Worm (Caenorhabditis elegans) whole organism, L1 larva: ENCODE data around the gene srlf-1.

Experiments
- alr-1 ChIP-seq: fragments of 200-800 bp; sonication (Bioruptor generic); optimal IDR thresholded peaks from 2 replicates; lab custom pipeline; 2018; ENCODE audit warnings: borderline replicate concordance, mild to moderate bottlenecking, missing genetic modification characterization, missing compliant biosample characterization
- ama-1 ChIP-seq: fragments of 150-350 bp; optimal IDR thresholded peaks from 2 replicates; lab custom pipeline; 2014
- blmp-1 ChIP-seq: fragments of 150-350 bp; optimal IDR thresholded peaks from 2 replicates; lab custom pipeline; 2014; ENCODE audit warnings: missing biosample characterization, missing genetic modification characterization
- ceh-8 ChIP-seq: fragments of 200-800 bp; sonication (Bioruptor generic); optimal IDR thresholded peaks from 2 replicates; lab custom pipeline; 2018; ENCODE audit warnings: mild to moderate bottlenecking, missing genetic modification characterization, moderate library complexity, missing compliant biosample characterization
- dpl-1 ChIP-seq, 3 experiments: fragments of 150-350 bp in 2 of 3; sonication (generic microtip) in 1 of 3; optimal IDR thresholded peaks; 2 replicates each; lab custom pipeline; 2014 to 2017; ENCODE audit warnings: missing biosample characterization in 3 of 3, missing genetic modification characterization in 3 of 3, missing genetic modification reagents in 3 of 3
- dsc-1 ChIP-seq: sonication (generic microtip); optimal IDR thresholded peaks from 2 replicates; lab custom pipeline; 2016; ENCODE audit warnings: mild to moderate bottlenecking, missing genetic modification characterization, missing compliant biosample characterization
- efl-1 ChIP-seq, 4 experiments: fragments of 150-350 bp; optimal IDR thresholded peaks in 3 of 4; peaks in 1 of 4; 1 replicate in 1 of 4; 2 replicates in 3 of 4; lab custom pipeline; 2014; ENCODE audit warnings: missing biosample characterization in 2 of 4, missing genetic modification characterization in 2 of 4, missing genetic modification reagents in 2 of 4
- efl-3 ChIP-seq: fragments of 200-800 bp; sonication (Bioruptor generic); optimal IDR thresholded peaks from 2 replicates; lab custom pipeline; 2018; ENCODE audit warnings: mild to moderate bottlenecking, missing genetic modification characterization, missing compliant biosample characterization
- egl-27 ChIP-seq, 2 experiments: fragments of 150-350 bp in 1 of 2; sonication (generic microtip); optimal IDR thresholded peaks; 3 replicates each; lab custom pipeline; 2017 to 2018; ENCODE audit warnings: missing biosample characterization in 2 of 2, missing genetic modification characterization in 2 of 2, missing genetic modification reagents in 2 of 2
- elt-2 ChIP-seq: sonication (generic microtip); optimal IDR thresholded peaks from 2 replicates; lab custom pipeline; 2016; ENCODE audit warnings: missing genetic modification characterization, mild to moderate bottlenecking, inconsistent platforms, missing compliant biosample characterization, missing genetic modification reagents
- elt-3 ChIP-seq, 6 experiments: fragments of 150-350 bp in 1 of 6; sonication (generic microtip); optimal IDR thresholded peaks; 2 replicates each; lab custom pipeline; 2017 to 2018; ENCODE audit warnings: missing biosample characterization in 6 of 6, missing genetic modification characterization in 6 of 6, inconsistent platforms in 1 of 6
- fkh-10 ChIP-seq: sonication (generic microtip); optimal IDR thresholded peaks from 2 replicates; lab custom pipeline; 2017; ENCODE audit warnings: missing biosample characterization, missing genetic modification reagents, missing genetic modification characterization
- grh-1 ChIP-seq: fragments of 200-800 bp; sonication (Bioruptor generic); IDR thresholded peaks from 2 replicates; pipeline ENCODE4 v1.3.6; 2022; ENCODE audit warnings: missing genetic modification reagents, missing genetic modification characterization, missing compliant biosample characterization
- lin-14 ChIP-seq: fragments of 200-800 bp; sonication (Bioruptor generic); optimal IDR thresholded peaks from 2 replicates; lab custom pipeline; 2018; ENCODE audit warnings: mild to moderate bottlenecking, missing genetic modification characterization, moderate library complexity, missing compliant biosample characterization
- lin-35 ChIP-seq, 2 experiments: fragments of 150-350 bp; optimal IDR thresholded peaks; 2 replicates each; lab custom pipeline; 2014; ENCODE audit warnings: missing biosample characterization in 2 of 2, missing genetic modification characterization in 2 of 2, missing genetic modification reagents in 2 of 2
- lsy-2 ChIP-seq, 2 experiments: fragments of 150-350 bp; optimal IDR thresholded peaks; 2 replicates each; lab custom pipeline; 2014; ENCODE audit warnings: missing biosample characterization in 2 of 2, missing genetic modification characterization in 2 of 2
- mdl-1 ChIP-seq, 2 experiments: fragments of 150-350 bp; optimal IDR thresholded peaks; 2 replicates each; lab custom pipeline; 2014 to 2017; ENCODE audit warnings: missing biosample characterization in 2 of 2, missing genetic modification characterization in 2 of 2, inconsistent platforms in 1 of 2
- nhr-19 ChIP-seq: fragments of 200-800 bp; sonication (Bioruptor generic); conservative IDR thresholded peaks from 2 replicates; pipeline ENCODE4 v1.3.6; 2022; ENCODE audit warnings: missing genetic modification characterization, missing compliant biosample characterization
- nhr-20 ChIP-seq: sonication (generic microtip); optimal IDR thresholded peaks from 2 replicates; lab custom pipeline; 2016; ENCODE audit warnings: mild to moderate bottlenecking, missing genetic modification characterization, missing compliant biosample characterization
- nhr-237 ChIP-seq: fragments of 150-350 bp; optimal IDR thresholded peaks from 2 replicates; lab custom pipeline; 2014; ENCODE audit warnings: missing biosample characterization, missing genetic modification characterization
- nhr-28 ChIP-seq: fragments of 150-350 bp; optimal IDR thresholded peaks from 2 replicates; lab custom pipeline; 2014; ENCODE audit warnings: missing biosample characterization, missing genetic modification characterization
- nhr-47 ChIP-seq: sonication (generic microtip); optimal IDR thresholded peaks from 2 replicates; lab custom pipeline; 2016; ENCODE audit warnings: mild to moderate bottlenecking, missing genetic modification characterization, moderate library complexity, missing compliant biosample characterization
- nhr-71 ChIP-seq: sonication (generic microtip); optimal IDR thresholded peaks from 2 replicates; lab custom pipeline; 2016; ENCODE audit warnings: mild to moderate bottlenecking, missing genetic modification characterization, moderate library complexity, missing compliant biosample characterization
- nhr-85 ChIP-seq: sonication (generic microtip); peaks from one replicate; lab custom pipeline; 2016; ENCODE audit warnings: missing genetic modification characterization, inconsistent platforms, missing compliant biosample characterization
- nhr-90 ChIP-seq: sonication (generic microtip); optimal IDR thresholded peaks from 2 replicates; lab custom pipeline; 2016; ENCODE audit warnings: mild to moderate bottlenecking, missing genetic modification characterization, missing compliant biosample characterization; ENCODE audit not compliant: poor library complexity
- pag-3 ChIP-seq: sonication (generic microtip); optimal IDR thresholded peaks from 2 replicates; lab custom pipeline; 2017; ENCODE audit warnings: missing genetic modification characterization, mild to moderate bottlenecking, missing compliant biosample characterization, antibody characterized with exemption, borderline replicate concordance; ENCODE audit not compliant: insufficient read depth
- pqm-1 ChIP-seq: sonication (generic microtip); optimal IDR thresholded peaks from 3 replicates; lab custom pipeline; 2017; ENCODE audit warnings: missing biosample characterization, missing genetic modification characterization
- snu-23 ChIP-seq: sonication (generic microtip); optimal IDR thresholded peaks from 2 replicates; lab custom pipeline; 2016; ENCODE audit warnings: missing genetic modification characterization, missing compliant biosample characterization
- sptf-1 ChIP-seq: fragments of 150-350 bp; optimal IDR thresholded peaks from 2 replicates; lab custom pipeline; 2014; ENCODE audit warnings: missing biosample characterization, missing genetic modification characterization
- swsn-7 ChIP-seq: sonication (generic microtip); optimal IDR thresholded peaks from 2 replicates; lab custom pipeline; 2016; ENCODE audit warnings: missing genetic modification characterization, missing compliant biosample characterization
- tlp-1 ChIP-seq: fragments of 150-350 bp; optimal IDR thresholded peaks from 2 replicates; lab custom pipeline; 2014; ENCODE audit warnings: missing biosample characterization, missing genetic modification characterization
- unc-130 ChIP-seq: fragments of 150-350 bp; optimal IDR thresholded peaks from 2 replicates; lab custom pipeline; 2017; ENCODE audit warnings: missing biosample characterization, missing genetic modification characterization, inconsistent platforms
- unc-86 ChIP-seq: sonication (generic microtip); optimal IDR thresholded peaks from 2 replicates; lab custom pipeline; 2016; ENCODE audit warnings: missing genetic modification characterization, missing compliant biosample characterization
- ztf-11 ChIP-seq, 2 experiments: sonication (generic microtip); optimal IDR thresholded peaks; 2 replicates each; lab custom pipeline; 2016 to 2017; ENCODE audit warnings: missing genetic modification characterization in 2 of 2, missing biosample characterization in 1 of 2, missing compliant biosample characterization in 1 of 2

The srlf-1 gene

DNA sequence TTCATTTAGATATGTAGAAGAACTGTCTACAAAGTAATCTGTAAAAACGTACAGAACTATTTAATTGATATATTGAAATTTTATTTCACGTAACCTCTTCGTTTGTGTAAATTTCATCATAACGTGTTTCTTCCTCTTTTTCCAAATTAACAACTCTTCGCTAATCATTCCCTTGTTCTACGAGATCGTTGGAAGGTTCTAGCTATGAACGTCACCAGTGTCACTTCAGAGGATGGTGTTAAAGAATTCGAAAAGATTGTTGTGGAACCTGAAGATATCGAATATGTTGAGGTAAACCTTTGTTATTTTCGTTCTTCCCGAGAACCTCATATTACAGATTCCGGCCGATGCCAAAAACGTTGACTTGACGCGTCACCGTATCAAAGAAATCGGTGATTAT is 18.0 kb upstream of the srlf-1 start, which contains the start of gene C06A8.6:
Gene C06A8.6 (plus strand): TSS at position 89 of the 400 bp plus-strand sequence.
- TF ChIP-seq efl-3 (GFP tag; lab: Kevin White, UChicago) (no peak), lsy-2 (tag; optimal IDR thresholded peaks at IDR 0.05; lab: Kevin White, UChicago) (no peak), ztf-11 (tag; optimal IDR thresholded peaks at IDR 0.05; lab: Kevin White, UChicago) (no peak), dsc-1 (tag; lab: Kevin White, UChicago) (no peak), dpl-1 (GFP tag; optimal IDR thresholded peaks at IDR 0.05; lab: Kevin White, UChicago) (no peak)

DNA sequence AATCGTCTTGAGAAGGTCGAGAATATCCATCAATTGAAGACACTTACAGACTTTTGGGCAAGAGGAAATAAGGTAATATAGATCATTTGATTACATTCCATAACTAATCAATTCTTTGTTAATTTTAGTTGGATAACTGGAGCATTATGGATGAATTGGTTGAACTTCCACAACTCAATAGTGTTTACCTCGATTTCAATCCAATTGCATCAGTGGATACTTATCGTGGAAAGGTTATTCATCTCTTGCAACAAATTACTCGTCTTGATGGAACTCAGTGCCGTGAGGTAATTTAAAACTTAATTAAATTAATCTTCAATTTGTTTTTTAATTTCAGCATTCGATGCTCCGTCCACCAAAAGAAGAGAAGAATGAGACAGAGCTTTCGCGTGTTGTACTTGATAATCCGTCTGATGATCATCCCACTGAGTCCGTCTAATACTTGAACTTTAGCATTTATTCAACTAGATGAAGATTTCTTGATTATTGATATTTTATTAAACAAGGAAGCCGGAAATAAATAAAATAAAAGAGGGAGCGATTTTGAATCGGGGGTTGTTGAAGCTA is 16.9 kb upstream of the srlf-1 start:
- TF ChIP-seq nhr-71 (no peak), sptf-1 (tag; lab: Kevin White, UChicago) (no peak), elt-2 (tag; lab: Kevin White, UChicago) (no peak), ceh-8 (GFP tag; lab: Kevin White, UChicago) (no peak), blmp-1 (tag; lab: Kevin White, UChicago) (peak; percentile 0), nhr-47 (peak; percentile 24), nhr-90 (peak; percentile 40), nhr-237 (tag; lab: Kevin White, UChicago) (no peak)

DNA sequence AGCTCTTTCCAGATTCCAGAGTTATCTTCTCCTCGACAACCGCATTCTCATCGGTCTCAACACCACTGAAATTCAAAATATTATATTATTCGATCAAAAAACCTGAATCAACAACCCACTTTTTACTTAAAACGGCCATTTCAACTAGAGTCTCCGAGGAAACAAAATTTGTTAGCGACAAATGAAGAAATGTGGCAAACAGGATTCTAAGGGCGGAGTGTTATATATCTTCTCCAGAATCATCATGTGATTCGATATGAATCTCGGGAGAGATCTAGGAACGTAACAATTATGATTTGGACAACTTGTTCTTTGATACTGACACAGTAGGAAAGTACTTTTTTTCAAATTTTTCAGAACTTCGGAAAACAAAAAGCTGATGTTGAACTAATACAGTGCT is 14.2 kb upstream of the srlf-1 start:
- TF ChIP-seq nhr-85 (peak; percentile 70), unc-130 (tag; lab: Kevin White, UChicago) (no peak), mdl-1 (tag; optimal IDR thresholded peaks at IDR 0.05; lab: Kevin White, UChicago) (no peak), alr-1 (tag; lab: Kevin White, UChicago) (no peak), efl-1 (optimal IDR thresholded peaks at IDR 0.05; lab: Kevin White, UChicago) (no peak), efl-1 (GFP tag; optimal IDR thresholded peaks at IDR 0.05 in 1 of 2; lab: Kevin White, UChicago) (peak in 1 of 2 experiments; percentile 39), blmp-1 (tag; lab: Kevin White, UChicago) (peak; percentile 38), fkh-10 (GFP tag; lab: Kevin White, UChicago) (no peak), pag-3 (tag; lab: Kevin White, UChicago) (no peak)
- TF ChIP-seq, all 84 proteins: peak for 3

DNA sequence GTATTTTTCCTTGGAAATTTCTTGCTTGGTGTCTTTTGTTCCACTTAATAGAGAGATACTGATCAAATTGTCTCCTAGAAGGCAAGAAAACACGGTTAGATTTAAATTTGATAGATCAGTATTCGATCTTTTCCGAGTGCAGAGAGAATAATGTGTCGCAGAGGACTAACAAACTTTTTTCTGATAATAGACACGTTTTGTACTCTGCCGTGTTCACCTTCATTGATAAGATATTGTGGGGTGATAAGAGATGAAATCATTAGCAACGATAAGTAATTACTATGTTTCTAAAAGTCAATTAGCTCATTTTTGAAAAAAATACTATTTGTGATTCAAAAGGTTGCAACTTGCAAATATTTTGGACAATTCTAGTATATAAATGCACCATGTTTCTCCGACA is 13.7 kb upstream of the srlf-1 start:
- TF ChIP-seq elt-3 (tag; optimal IDR thresholded peaks at IDR 0.05; lab: Kevin White, UChicago) = peak; percentile 29 to 97 (median 86)
- TF ChIP-seq nhr-28 (tag; lab: Kevin White, UChicago) = no peak
- no peak for TF ChIP-seq swsn-7 (tag; lab: Kevin White, UChicago)
- TF ChIP-seq snu-23 (GFP tag; lab: Kevin White, UChicago) = peak; percentile 2
- peak; percentile 16 for TF ChIP-seq nhr-20 (tag; lab: Kevin White, UChicago)
- TF ChIP-seq tlp-1 = peak; percentile 14
- no peak for TF ChIP-seq unc-86 (tag; lab: Kevin White, UChicago)
- TF ChIP-seq nhr-90 = peak; percentile 24
- no peak for TF ChIP-seq egl-27 (tag; optimal IDR thresholded peaks at IDR 0.05; lab: Kevin White, UChicago)
- TF ChIP-seq lin-35 (GFP tag; optimal IDR thresholded peaks at IDR 0.05; lab: Kevin White, UChicago) = no peak
- no peak for TF ChIP-seq ama-1 (lab: Kevin White, UChicago)
- peak; percentile 75 for TF ChIP-seq elt-2 (tag; lab: Kevin White, UChicago)
- TF ChIP-seq pqm-1 (tag; lab: Kevin White, UChicago) = peak; percentile 29
- peak; percentile 49 for TF ChIP-seq lin-14 (GFP tag; lab: Kevin White, UChicago)
- TF ChIP-seq grh-1 = 0 out of 2 replicates have a peak, but pooled peaks have one; percentile 15
- TF ChIP-seq blmp-1 (tag; lab: Kevin White, UChicago) = peak; percentile 34
- TF ChIP-seq nhr-19 = no peak; the same call in 1 of the 2 replicates
